Fruit fly (Drosophila melanogaster) whole organism, embryonic: Measurements from ENCODE around the gene Cpr67Fa2.

Source experiments
- Ada2b ChIP-seq: fragments of 200-800 bp; sonication (Bioruptor generic); IDR thresholded peaks from 2 replicates; pipeline ENCODE4 v1.3.6; 2022; ENCODE audit warnings: missing biosample characterization, missing genetic modification characterization
- Adf1 ChIP-seq: fragments of 200-800 bp; sonication (Bioruptor generic); IDR thresholded peaks from 2 replicates; pipeline ENCODE4 v1.3.6; 2022; ENCODE audit warnings: missing biosample characterization, missing genetic modification characterization
- B-H1 ChIP-seq: fragments of 200-800 bp; sonication (Bioruptor generic); IDR thresholded peaks from 3 replicates; pipeline ENCODE4 v1.3.6; 2022; ENCODE audit warnings: missing biosample characterization, missing genetic modification characterization
- Blimp-1 ChIP-seq: fragments of 200-800 bp; sonication (Bioruptor generic); optimal IDR thresholded peaks from 3 replicates; lab custom pipeline; 2018; ENCODE audit warnings: missing biosample characterization, missing genetic modification characterization, mild to moderate bottlenecking, moderate library complexity, missing genetic modification reagents
- CG10209 ChIP-seq: fragments of 200-800 bp; sonication (Bioruptor generic); optimal IDR thresholded peaks from 3 replicates; lab custom pipeline; 2017; ENCODE audit warnings: missing biosample characterization, mild to moderate bottlenecking, missing genetic modification characterization, missing genetic modification reagents
- CG11093 ChIP-seq: fragments of 200-800 bp; sonication (Bioruptor generic); IDR thresholded peaks from 3 replicates; pipeline ENCODE4 v1.3.6; 2022; ENCODE audit warnings: missing biosample characterization, missing genetic modification characterization
- CG12104 ChIP-seq: fragments of 200-800 bp; sonication (Bioruptor generic); optimal IDR thresholded peaks from 3 replicates; lab custom pipeline; 2016; ENCODE audit warnings: missing biosample characterization, missing genetic modification characterization
- CG12744 ChIP-seq: fragments of 200-800 bp; sonication (Bioruptor generic); optimal IDR thresholded peaks from 2 replicates; lab custom pipeline; 2016; ENCODE audit warnings: missing biosample characterization, missing genetic modification characterization
- CG13123 ChIP-seq: fragments of 200-800 bp; sonication (Bioruptor generic); optimal IDR thresholded peaks from 2 replicates; lab custom pipeline; 2016; ENCODE audit warnings: missing biosample characterization, missing genetic modification characterization
- CG13624 ChIP-seq: fragments of 200-800 bp; sonication (Bioruptor generic); optimal IDR thresholded peaks from 2 replicates; lab custom pipeline; 2016; ENCODE audit warnings: missing biosample characterization, missing genetic modification characterization
- CG15011 ChIP-seq: fragments of 200-800 bp; sonication (Bioruptor generic); optimal IDR thresholded peaks from 3 replicates; lab custom pipeline; 2018; ENCODE audit warnings: missing biosample characterization, mild to moderate bottlenecking, missing genetic modification characterization
- CG16813 ChIP-seq: fragments of 200-800 bp; sonication (Bioruptor generic); IDR thresholded peaks from 3 replicates; pipeline ENCODE4 v1.3.6; 2022; ENCODE audit warnings: missing biosample characterization, missing genetic modification characterization; ENCODE audit not compliant: partially characterized antibody
- CG17186 ChIP-seq: fragments of 200-800 bp; sonication (Bioruptor generic); optimal IDR thresholded peaks from 3 replicates; lab custom pipeline; 2017; ENCODE audit warnings: missing biosample characterization, missing genetic modification reagents, missing genetic modification characterization
- CG17385 ChIP-seq: fragments of 200-800 bp; sonication (Bioruptor generic); optimal IDR thresholded peaks from 3 replicates; lab custom pipeline; 2018; ENCODE audit warnings: missing biosample characterization, mild to moderate bottlenecking, missing genetic modification characterization
- CG18619 ChIP-seq: fragments of 200-800 bp; sonication (Bioruptor generic); optimal IDR thresholded peaks from 3 replicates; lab custom pipeline; 2017; ENCODE audit warnings: missing biosample characterization, mild to moderate bottlenecking, missing genetic modification characterization
- CG2678 ChIP-seq: fragments of 200-800 bp; sonication (Bioruptor generic); optimal IDR thresholded peaks from 3 replicates; lab custom pipeline; 2019; ENCODE audit warnings: missing biosample characterization, mild to moderate bottlenecking, missing genetic modification characterization, moderate library complexity
- CG2875 ChIP-seq: fragments of 200-800 bp; sonication (Bioruptor generic); optimal IDR thresholded peaks from 2 replicates; lab custom pipeline; 2017; ENCODE audit warnings: missing biosample characterization, mild to moderate bottlenecking, missing genetic modification characterization, missing genetic modification reagents
- CG31365 ChIP-seq: fragments of 200-800 bp; sonication (Bioruptor generic); optimal IDR thresholded peaks from 2 replicates; lab custom pipeline; 2018; ENCODE audit warnings: missing biosample characterization, mild to moderate bottlenecking, missing genetic modification characterization
- CG43689 ChIP-seq: fragments of 200-800 bp; sonication (Bioruptor generic); IDR thresholded peaks from 2 replicates; pipeline ENCODE4 v1.3.6; 2022; ENCODE audit warnings: missing biosample characterization, missing genetic modification characterization
- CG4404 ChIP-seq: fragments of 200-800 bp; sonication (Bioruptor generic); IDR thresholded peaks from 2 replicates; pipeline ENCODE4 v1.3.6; 2022; ENCODE audit warnings: missing biosample characterization, missing genetic modification characterization
- CG4854 ChIP-seq: fragments of 200-800 bp; sonication (Bioruptor generic); optimal IDR thresholded peaks from 2 replicates; lab custom pipeline; 2016; ENCODE audit warnings: missing biosample characterization, missing genetic modification characterization, inconsistent platforms
- CG5180 ChIP-seq: fragments of 200-800 bp; sonication (Bioruptor generic); optimal IDR thresholded peaks from 3 replicates; lab custom pipeline; 2017; ENCODE audit warnings: missing biosample characterization, missing genetic modification characterization, mild to moderate bottlenecking, moderate library complexity, missing genetic modification reagents
- CG6854 ChIP-seq: fragments of 200-800 bp; sonication (Bioruptor generic); optimal IDR thresholded peaks from 3 replicates; lab custom pipeline; 2017; ENCODE audit warnings: missing biosample characterization, mild to moderate bottlenecking, missing genetic modification characterization
- CG9215 ChIP-seq: fragments of 200-800 bp; sonication (Bioruptor generic); IDR thresholded peaks from 2 replicates; pipeline ENCODE4 v1.3.6; 2022; ENCODE audit warnings: missing biosample characterization, missing genetic modification characterization
- CTCF ChIP-seq: fragments of 200-800 bp; sonication (Bioruptor generic); optimal IDR thresholded peaks from 2 replicates; lab custom pipeline; 2017; ENCODE audit warnings: missing biosample characterization, mild to moderate bottlenecking, missing genetic modification characterization, moderate library complexity
- Dfd ChIP-seq, 2 experiments: fragments of >200 bp; optimal IDR thresholded peaks; 2 replicates each; lab custom pipeline; 2017; ENCODE audit warnings: missing biosample characterization in 2 of 2, missing genetic modification characterization in 2 of 2
- Dref ChIP-seq: fragments of 200-800 bp; sonication (Bioruptor generic); IDR thresholded peaks from 2 replicates; pipeline ENCODE4 v1.3.6; 2022; ENCODE audit warnings: missing biosample characterization, missing genetic modification characterization
- HmgZ ChIP-seq: fragments of 200-800 bp; sonication (Bioruptor generic); optimal IDR thresholded peaks from 2 replicates; lab custom pipeline; 2018; ENCODE audit warnings: missing biosample characterization, mild to moderate bottlenecking, missing genetic modification characterization
- Hr39 ChIP-seq: fragments of >200 bp; optimal IDR thresholded peaks from 2 replicates; lab custom pipeline; 2017
- Hr51 ChIP-seq, 2 experiments: fragments of 200-800 bp; sonication (Bioruptor generic); optimal IDR thresholded peaks; 2 replicates in 1 of 2; 3 replicates in 1 of 2; lab custom pipeline; 2016 to 2018; ENCODE audit warnings: missing biosample characterization in 2 of 2, missing genetic modification characterization in 2 of 2, mild to moderate bottlenecking in 1 of 2, moderate library complexity in 1 of 2
- Vsx1 ChIP-seq: fragments of 200-800 bp; sonication (Bioruptor generic); optimal IDR thresholded peaks from 2 replicates; lab custom pipeline; 2017; ENCODE audit warnings: missing biosample characterization, mild to moderate bottlenecking, missing genetic modification characterization, missing genetic modification reagents
- amos ChIP-seq: fragments of 200-800 bp; sonication (Bioruptor generic); IDR thresholded peaks from 2 replicates; pipeline ENCODE4 v1.3.6; 2022; ENCODE audit warnings: missing biosample characterization, missing genetic modification characterization; ENCODE audit not compliant: partially characterized antibody
- ato ChIP-seq: fragments of 200-800 bp; sonication (Bioruptor generic); IDR thresholded peaks from 2 replicates; pipeline ENCODE4 v1.3.6; 2022; ENCODE audit warnings: missing biosample characterization, missing genetic modification characterization; ENCODE audit not compliant: partially characterized antibody
- caup ChIP-seq: fragments of 200-800 bp; sonication (Bioruptor generic); optimal IDR thresholded peaks from 3 replicates; lab custom pipeline; 2017; ENCODE audit warnings: missing biosample characterization, mild to moderate bottlenecking, missing genetic modification characterization, moderate library complexity; ENCODE audit not compliant: severe bottlenecking
- corto ChIP-seq: fragments of 200-800 bp; sonication (Bioruptor generic); optimal IDR thresholded peaks from 2 replicates; lab custom pipeline; 2016; ENCODE audit warnings: missing biosample characterization, mild to moderate bottlenecking, missing genetic modification characterization, moderate library complexity
- esg ChIP-seq: fragments of 200-800 bp; sonication (Bioruptor generic); conservative IDR thresholded peaks from 2 replicates; pipeline ENCODE4 v1.3.6; 2022; ENCODE audit warnings: missing biosample characterization, missing genetic modification characterization
- ewg ChIP-seq: fragments of 200-800 bp; sonication (Bioruptor generic); optimal IDR thresholded peaks from 3 replicates; lab custom pipeline; 2017; ENCODE audit warnings: mild to moderate bottlenecking, missing biosample characterization, missing genetic modification reagents, missing genetic modification characterization
- fu2 ChIP-seq: fragments of 200-800 bp; sonication (Bioruptor generic); optimal IDR thresholded peaks from 2 replicates; lab custom pipeline; 2016; ENCODE audit warnings: missing biosample characterization, missing genetic modification characterization
- gem ChIP-seq: fragments of 200-800 bp; sonication (Bioruptor generic); optimal IDR thresholded peaks from 2 replicates; lab custom pipeline; 2019; ENCODE audit warnings: missing biosample characterization, mild to moderate bottlenecking, missing genetic modification characterization, moderate library complexity
- jigr1 ChIP-seq: fragments of 200-800 bp; sonication (Bioruptor generic); IDR thresholded peaks from 3 replicates; pipeline ENCODE4 v1.3.6; 2022; ENCODE audit warnings: missing biosample characterization, missing genetic modification characterization
- jing ChIP-seq: fragments of 200-800 bp; sonication (Bioruptor generic); optimal IDR thresholded peaks from 2 replicates; lab custom pipeline; 2018; ENCODE audit warnings: missing biosample characterization, mild to moderate bottlenecking, missing genetic modification characterization
- kay ChIP-seq: fragments of 200-800 bp; sonication (Bioruptor generic); optimal IDR thresholded peaks from 2 replicates; lab custom pipeline; 2016; ENCODE audit warnings: missing biosample characterization, missing genetic modification characterization
- phol ChIP-seq: fragments of 200-800 bp; sonication (Bioruptor generic); optimal IDR thresholded peaks from 3 replicates; lab custom pipeline; 2018; ENCODE audit warnings: missing biosample characterization, mild to moderate bottlenecking, missing genetic modification characterization, moderate library complexity
- pzg ChIP-seq: fragments of 200-800 bp; sonication (Bioruptor generic); optimal IDR thresholded peaks from 3 replicates; lab custom pipeline; 2018; ENCODE audit warnings: missing biosample characterization, mild to moderate bottlenecking, missing genetic modification characterization, moderate library complexity
- seq ChIP-seq: fragments of 200-800 bp; sonication (Bioruptor generic); IDR thresholded peaks from 2 replicates; pipeline ENCODE4 v1.3.6; 2022; ENCODE audit warnings: missing biosample characterization, missing genetic modification characterization
- slbo ChIP-seq: fragments of 200-800 bp; sonication (Bioruptor generic); IDR thresholded peaks from 2 replicates; pipeline ENCODE4 v1.3.6; 2022; ENCODE audit warnings: missing biosample characterization, missing genetic modification characterization
- slou ChIP-seq: fragments of 200-800 bp; sonication (Bioruptor generic); optimal IDR thresholded peaks from 3 replicates; lab custom pipeline; 2016; ENCODE audit warnings: missing biosample characterization, missing genetic modification characterization
- sob ChIP-seq: fragments of 200-800 bp; sonication (Bioruptor generic); IDR thresholded peaks from 2 replicates; pipeline ENCODE4 v1.3.6; 2022; ENCODE audit warnings: missing biosample characterization, missing genetic modification characterization
- trem ChIP-seq: fragments of 200-800 bp; optimal IDR thresholded peaks from 3 replicates; lab custom pipeline; 2019; ENCODE audit warnings: missing biosample characterization, mild to moderate bottlenecking, missing genetic modification characterization, moderate library complexity
- tx ChIP-seq: fragments of 200-800 bp; sonication (Bioruptor generic); optimal IDR thresholded peaks from 2 replicates; lab custom pipeline; 2016; ENCODE audit warnings: missing biosample characterization, missing genetic modification characterization
- wek ChIP-seq: fragments of 200-800 bp; sonication (Bioruptor generic); optimal IDR thresholded peaks from 3 replicates; lab custom pipeline; 2018; ENCODE audit warnings: missing biosample characterization, mild to moderate bottlenecking, missing genetic modification characterization, moderate library complexity

Cpr67Fa2 gene

DNA sequence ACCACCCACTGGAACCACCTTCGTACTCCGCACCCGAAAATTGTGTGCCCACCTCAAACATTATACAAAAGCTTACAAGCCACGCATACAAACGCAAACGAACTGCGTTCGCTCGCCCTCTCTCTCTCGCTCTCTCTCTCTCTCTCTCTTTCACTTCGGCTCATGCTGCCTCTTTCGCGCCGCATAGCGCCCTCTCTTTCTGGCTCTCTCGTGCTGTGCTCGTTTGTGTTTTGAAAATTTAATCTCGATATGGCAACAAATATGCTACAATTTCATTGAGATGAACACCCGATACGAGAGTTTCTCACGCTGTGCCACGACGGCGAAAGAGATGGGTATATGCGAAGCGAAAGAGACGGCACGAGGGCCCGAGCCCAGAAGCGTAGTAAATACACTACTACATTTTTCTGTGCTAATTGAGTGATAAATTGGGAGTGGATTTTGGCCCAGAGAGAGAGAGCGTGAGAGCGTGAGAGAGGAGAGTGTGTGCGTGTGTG lies 34.9 kb upstream of the Cpr67Fa2 start (continued):
- peak; percentile 66 for TF ChIP-seq CG13624 (GFP tag; lab: Kevin White, UChicago)
- peak; percentile 86 for TF ChIP-seq Adf1 (GFP tag; lab: Robert Waterston, UW)
- peak; percentile 51 for TF ChIP-seq Vsx1
- TF ChIP-seq CG2678, result no peak
- TF ChIP-seq CTCF (GFP tag; lab: Kevin White, UChicago), result no peak
- peak; percentile 24 for TF ChIP-seq CG17385 (GFP tag; lab: Kevin White, UChicago)
- TF ChIP-seq jing, result peak; percentile 9
- TF ChIP-seq CG9215, result no peak
- no peak for TF ChIP-seq CG10209 (GFP tag; lab: Kevin White, UChicago)
- TF ChIP-seq CG2875 (GFP tag; lab: Kevin White, UChicago), result no peak
- peak; percentile 37 to 53 for TF ChIP-seq Hr51 (GFP tag; optimal IDR thresholded peaks at IDR 0.05; lab: Kevin White, UChicago)
- peak; percentile 24; the same call in 1 of the 2 replicates for TF ChIP-seq amos
- no peak for TF ChIP-seq kay
- peak; percentile 4 for TF ChIP-seq CG31365 (tag; lab: Kevin White, UChicago)
- peak; percentile 53 for TF ChIP-seq caup
- 0 out of 3 replicates have a peak, but pooled peaks have one; percentile 13 for TF ChIP-seq CG16813 (GFP tag; lab: Robert Waterston, UW)
- TF ChIP-seq esg (GFP tag; lab: Robert Waterston, UW), result no peak
- TF ChIP-seq Hr39 (lab: Kevin White, UChicago), result no peak
- no peak for TF ChIP-seq CG43689 (GFP tag; lab: Robert Waterston, UW)
- TF ChIP-seq CG12744 (GFP tag; lab: Kevin White, UChicago), result peak; percentile 41
- no peak for TF ChIP-seq pzg (GFP tag; lab: Kevin White, UChicago)
- TF ChIP-seq trem (tag; lab: Kevin White, UChicago), result no peak
- TF ChIP-seq CG15011, result no peak
- peak; percentile 18 for TF ChIP-seq Blimp-1 (GFP tag; lab: Kevin White, UChicago)
- TF ChIP-seq B-H1, result no peak
- TF ChIP-seq Dfd (GFP tag; optimal IDR thresholded peaks at IDR 0.05; lab: Kevin White, UChicago), result no peak
- no peak for TF ChIP-seq CG11093
- TF ChIP-seq seq, result peak; percentile 55; the same call in 1 of the 2 replicates
- peak; percentile 84 for TF ChIP-seq HmgZ (tag; lab: Kevin White, UChicago)
- TF ChIP-seq corto (GFP tag; lab: Kevin White, UChicago), result no peak
- TF ChIP-seq CG17186 (GFP tag; lab: Kevin White, UChicago), result no peak
- TF ChIP-seq CG4854 (GFP tag; lab: Kevin White, UChicago), result no peak
- TF ChIP-seq CG12104 (GFP tag; lab: Kevin White, UChicago), result no peak
- no peak for TF ChIP-seq slbo (GFP tag; lab: Robert Waterston, UW)
- TF ChIP-seq phol (tag; lab: Kevin White, UChicago), result no peak
- TF ChIP-seq ewg (GFP tag; lab: Kevin White, UChicago), result peak; percentile 12
- TF ChIP-seq Dref, result no peak
- no peak for TF ChIP-seq Ada2b
- TF ChIP-seq CG6854 (GFP tag; lab: Kevin White, UChicago), result peak; percentile 47
- TF ChIP-seq ato (GFP tag; lab: Robert Waterston, UW), result no peak
- no peak for TF ChIP-seq gem (tag; lab: Kevin White, UChicago)
- no peak for TF ChIP-seq CG18619
- no peak for TF ChIP-seq CG4404 (GFP tag; lab: Robert Waterston, UW)
- peak; percentile 8 for TF ChIP-seq tx (GFP tag; lab: Kevin White, UChicago)
- TF ChIP-seq sob (GFP tag; lab: Robert Waterston, UW), result peak; percentile 57; the same call in 1 of the 2 replicates
- TF ChIP-seq CG5180 (GFP tag; lab: Kevin White, UChicago), result peak; percentile 96
- TF ChIP-seq slou, result no peak
- no peak for TF ChIP-seq fu2
- TF ChIP-seq jigr1 (GFP tag; lab: Robert Waterston, UW), result no peak
- no peak for TF ChIP-seq CG13123 (GFP tag; lab: Kevin White, UChicago)
- no peak for TF ChIP-seq wek (GFP tag; lab: Kevin White, UChicago)
